Fruit fly (Drosophila melanogaster) whole organism, embryonic: ENCODE results near the gene CG11342.

Experiments used
- Abd-B ChIP-seq: fragments of 200-800 bp; sonication (Bioruptor generic); optimal IDR thresholded peaks from 2 replicates; lab custom pipeline; 2018; ENCODE audit warnings: missing biosample characterization, mild to moderate bottlenecking, missing genetic modification characterization, moderate library complexity
- Adf1 ChIP-seq: fragments of 200-800 bp; sonication (Bioruptor generic); IDR thresholded peaks from 2 replicates; pipeline ENCODE4 v1.3.6; 2022; ENCODE audit warnings: missing biosample characterization, missing genetic modification characterization
- BEAF-32 ChIP-seq: fragments of 200-800 bp; sonication (Bioruptor generic); optimal IDR thresholded peaks from 3 replicates; lab custom pipeline; 2017; ENCODE audit warnings: missing biosample characterization, missing genetic modification characterization, mild to moderate bottlenecking, moderate library complexity, missing genetic modification reagents
- CG10209 ChIP-seq: fragments of 200-800 bp; sonication (Bioruptor generic); optimal IDR thresholded peaks from 3 replicates; lab custom pipeline; 2017; ENCODE audit warnings: missing biosample characterization, mild to moderate bottlenecking, missing genetic modification characterization, missing genetic modification reagents
- CG11247 ChIP-seq: fragments of 200-800 bp; sonication (Bioruptor generic); IDR thresholded peaks from 2 replicates; pipeline ENCODE4 v1.3.6; 2022; ENCODE audit warnings: missing biosample characterization, missing genetic modification characterization
- CG11695 ChIP-seq: fragments of 200-800 bp; sonication (Bioruptor generic); IDR thresholded peaks from 3 replicates; pipeline ENCODE4 v1.3.6; 2022; ENCODE audit warnings: missing biosample characterization, missing genetic modification characterization
- CG12744 ChIP-seq: fragments of 200-800 bp; sonication (Bioruptor generic); optimal IDR thresholded peaks from 2 replicates; lab custom pipeline; 2016; ENCODE audit warnings: missing biosample characterization, missing genetic modification characterization
- CG12942 ChIP-seq: fragments of 200-800 bp; sonication (Bioruptor generic); optimal IDR thresholded peaks from 3 replicates; lab custom pipeline; 2016; ENCODE audit warnings: missing biosample characterization, missing genetic modification characterization
- CG13287 ChIP-seq: fragments of 200-800 bp; sonication (Bioruptor generic); IDR thresholded peaks from 2 replicates; pipeline ENCODE4 v1.3.6; 2022; ENCODE audit warnings: missing biosample characterization, missing genetic modification characterization; ENCODE audit not compliant: partially characterized antibody
- CG14014 ChIP-seq: fragments of 200-800 bp; sonication (Bioruptor generic); IDR thresholded peaks from 2 replicates; pipeline ENCODE4 v1.3.6; 2022; ENCODE audit warnings: missing biosample characterization, missing genetic modification characterization
- CG15073 ChIP-seq: fragments of 200-800 bp; sonication (Bioruptor generic); optimal IDR thresholded peaks from 2 replicates; lab custom pipeline; 2016; ENCODE audit warnings: missing biosample characterization, missing genetic modification characterization
- CG16813 ChIP-seq: fragments of 200-800 bp; sonication (Bioruptor generic); IDR thresholded peaks from 3 replicates; pipeline ENCODE4 v1.3.6; 2022; ENCODE audit warnings: missing biosample characterization, missing genetic modification characterization; ENCODE audit not compliant: partially characterized antibody
- CG16863 ChIP-seq: fragments of 200-800 bp; sonication (Bioruptor generic); optimal IDR thresholded peaks from 3 replicates; lab custom pipeline; 2016; ENCODE audit warnings: missing biosample characterization, missing genetic modification characterization
- CG17802 ChIP-seq: fragments of 200-800 bp; sonication (Bioruptor generic); optimal IDR thresholded peaks from 2 replicates; lab custom pipeline; 2018; ENCODE audit warnings: missing biosample characterization, mild to moderate bottlenecking, missing genetic modification characterization, moderate library complexity
- CG1792 ChIP-seq: fragments of 200-800 bp; sonication (Bioruptor generic); optimal IDR thresholded peaks from 2 replicates; lab custom pipeline; 2016; ENCODE audit warnings: missing biosample characterization, missing genetic modification characterization
- CG18011 ChIP-seq: fragments of 200-800 bp; sonication (Bioruptor generic); optimal IDR thresholded peaks from 2 replicates; lab custom pipeline; 2017; ENCODE audit warnings: missing biosample characterization, missing genetic modification characterization, mild to moderate bottlenecking, moderate library complexity, missing genotype
- CG2129 ChIP-seq: fragments of 200-800 bp; sonication (Bioruptor generic); IDR thresholded peaks from 2 replicates; pipeline ENCODE4 v1.3.6; 2022; ENCODE audit warnings: missing biosample characterization, missing genetic modification characterization; ENCODE audit not compliant: partially characterized antibody
- CG2889 ChIP-seq: fragments of 200-800 bp; sonication (Bioruptor generic); IDR thresholded peaks from 3 replicates; pipeline ENCODE4 v1.3.6; 2022; ENCODE audit warnings: missing biosample characterization, missing genetic modification characterization
- CG30431 ChIP-seq: fragments of 200-800 bp; sonication (Bioruptor generic); optimal IDR thresholded peaks from 2 replicates; lab custom pipeline; 2017; ENCODE audit warnings: missing biosample characterization, missing genetic modification characterization
- CG31365 ChIP-seq: fragments of 200-800 bp; sonication (Bioruptor generic); optimal IDR thresholded peaks from 2 replicates; lab custom pipeline; 2018; ENCODE audit warnings: missing biosample characterization, mild to moderate bottlenecking, missing genetic modification characterization
- CG33557 ChIP-seq: fragments of 200-800 bp; sonication (Bioruptor generic); optimal IDR thresholded peaks from 2 replicates; lab custom pipeline; 2019; ENCODE audit warnings: missing biosample characterization, mild to moderate bottlenecking, missing genetic modification characterization, moderate library complexity
- CG4328 ChIP-seq: fragments of 200-800 bp; sonication (Bioruptor generic); optimal IDR thresholded peaks from 3 replicates; lab custom pipeline; 2017; ENCODE audit warnings: missing biosample characterization, missing genetic modification reagents, missing genetic modification characterization
- CG5245 ChIP-seq: fragments of 200-800 bp; sonication (Bioruptor generic); optimal IDR thresholded peaks from 3 replicates; lab custom pipeline; 2016; ENCODE audit warnings: missing biosample characterization, missing genetic modification characterization
- CG6654 ChIP-seq: fragments of 200-800 bp; sonication (Bioruptor generic); optimal IDR thresholded peaks from 2 replicates; lab custom pipeline; 2017; ENCODE audit warnings: missing biosample characterization, mild to moderate bottlenecking, missing genetic modification characterization
- CG7745 ChIP-seq: fragments of 200-800 bp; sonication (Bioruptor generic); optimal IDR thresholded peaks from 2 replicates; lab custom pipeline; 2018; ENCODE audit warnings: missing biosample characterization, mild to moderate bottlenecking, missing genetic modification characterization, moderate library complexity
- CG9932 ChIP-seq: fragments of 200-800 bp; sonication (Bioruptor generic); IDR thresholded peaks from 2 replicates; pipeline ENCODE4 v1.3.6; 2022; ENCODE audit warnings: missing biosample characterization, missing genetic modification characterization
- Hmx ChIP-seq: fragments of 200-800 bp; sonication (Bioruptor generic); optimal IDR thresholded peaks from 2 replicates; lab custom pipeline; 2016; ENCODE audit warnings: missing biosample characterization, missing genetic modification characterization
- Hr39 ChIP-seq: fragments of >200 bp; optimal IDR thresholded peaks from 2 replicates; lab custom pipeline; 2017
- Lpt ChIP-seq: fragments of >200 bp; optimal IDR thresholded peaks from 2 replicates; lab custom pipeline; 2018; ENCODE audit warnings: missing biosample characterization, missing genetic modification characterization
- Sox100B ChIP-seq: fragments of 200-800 bp; sonication (Bioruptor generic); optimal IDR thresholded peaks from 3 replicates; lab custom pipeline; 2018; ENCODE audit warnings: missing biosample characterization, mild to moderate bottlenecking, missing genetic modification characterization
- Stat92E ChIP-seq, 3 experiments: fragments of >200 bp in 2 of 3; fragments of 200-800 bp in 1 of 3; sonication (Bioruptor generic) in 1 of 3; optimal IDR thresholded peaks; 2 replicates each; lab custom pipeline; 2017 to 2019; ENCODE audit warnings: missing biosample characterization in 3 of 3, missing genetic modification characterization in 3 of 3, mild to moderate bottlenecking in 1 of 3, moderate library complexity in 1 of 3
- Vsx1 ChIP-seq: fragments of 200-800 bp; sonication (Bioruptor generic); optimal IDR thresholded peaks from 2 replicates; lab custom pipeline; 2017; ENCODE audit warnings: missing biosample characterization, mild to moderate bottlenecking, missing genetic modification characterization, missing genetic modification reagents
- Xbp1 ChIP-seq: fragments of 200-800 bp; sonication (Bioruptor generic); optimal IDR thresholded peaks from 3 replicates; lab custom pipeline; 2016; ENCODE audit warnings: missing biosample characterization, mild to moderate bottlenecking, missing genetic modification characterization
- ap ChIP-seq: fragments of 200-800 bp; sonication (Bioruptor generic); IDR thresholded peaks from 2 replicates; pipeline ENCODE4 v1.3.6; 2022; ENCODE audit warnings: missing biosample characterization, missing genetic modification characterization
- ato ChIP-seq: fragments of 200-800 bp; sonication (Bioruptor generic); IDR thresholded peaks from 2 replicates; pipeline ENCODE4 v1.3.6; 2022; ENCODE audit warnings: missing biosample characterization, missing genetic modification characterization; ENCODE audit not compliant: partially characterized antibody
- bcd ChIP-seq: fragments of 200-800 bp; sonication (Bioruptor generic); optimal IDR thresholded peaks from 2 replicates; lab custom pipeline; 2017; ENCODE audit warnings: missing biosample characterization, mild to moderate bottlenecking, missing genetic modification characterization
- dimm ChIP-seq: fragments of 200-800 bp; sonication (Bioruptor generic); IDR thresholded peaks from 2 replicates; pipeline ENCODE4 v1.3.6; 2022; ENCODE audit warnings: missing biosample characterization, missing genetic modification characterization
- ems ChIP-seq: fragments of 200-800 bp; sonication (Bioruptor generic); optimal IDR thresholded peaks from 3 replicates; lab custom pipeline; 2016; ENCODE audit warnings: missing biosample characterization, missing genetic modification characterization
- en ChIP-seq: fragments of 200-800 bp; sonication (Bioruptor generic); optimal IDR thresholded peaks from 2 replicates; lab custom pipeline; 2016; ENCODE audit warnings: missing biosample characterization, missing genetic modification characterization
- fd102C ChIP-seq: fragments of 200-800 bp; sonication (Bioruptor generic); optimal IDR thresholded peaks from 2 replicates; lab custom pipeline; 2018; ENCODE audit warnings: missing biosample characterization, mild to moderate bottlenecking, missing genetic modification characterization, moderate library complexity
- fd64A ChIP-seq: fragments of 200-800 bp; sonication (Bioruptor generic); optimal IDR thresholded peaks from 3 replicates; lab custom pipeline; 2018; ENCODE audit warnings: missing biosample characterization, mild to moderate bottlenecking, missing genetic modification characterization
- gt ChIP-seq: fragments of 200-800 bp; sonication (Bioruptor generic); IDR thresholded peaks from 2 replicates; pipeline ENCODE4 v1.3.6; 2022; ENCODE audit warnings: missing biosample characterization, missing genetic modification characterization
- h ChIP-seq: fragments of >200 bp; optimal IDR thresholded peaks from 2 replicates; lab custom pipeline; 2017
- hth ChIP-seq: fragments of >200 bp; optimal IDR thresholded peaks from 2 replicates; lab custom pipeline; 2017; ENCODE audit warnings: inconsistent platforms
- kah ChIP-seq: fragments of 200-800 bp; sonication (Bioruptor generic); optimal IDR thresholded peaks from 2 replicates; lab custom pipeline; 2018; ENCODE audit warnings: missing biosample characterization, mild to moderate bottlenecking, missing genetic modification characterization
- kni ChIP-seq: fragments of 200-800 bp; sonication (Bioruptor generic); optimal IDR thresholded peaks from 3 replicates; lab custom pipeline; 2017; ENCODE audit warnings: mild to moderate bottlenecking, missing biosample characterization, missing genetic modification reagents, missing genetic modification characterization
- nau ChIP-seq: fragments of 200-800 bp; sonication (Bioruptor generic); optimal IDR thresholded peaks from 3 replicates; lab custom pipeline; 2017; ENCODE audit warnings: missing biosample characterization, mild to moderate bottlenecking, missing genetic modification characterization, missing genetic modification reagents
- nerfin-1 ChIP-seq: fragments of 200-800 bp; sonication (Bioruptor generic); optimal IDR thresholded peaks from 3 replicates; lab custom pipeline; 2019; ENCODE audit warnings: missing biosample characterization, mild to moderate bottlenecking, missing genetic modification characterization, moderate library complexity
- sim ChIP-seq: fragments of 200-800 bp; sonication (Bioruptor generic); IDR thresholded peaks from 2 replicates; pipeline ENCODE4 v1.3.6; 2022; ENCODE audit warnings: missing biosample characterization, missing genetic modification characterization
- stc ChIP-seq: fragments of 200-800 bp; sonication (Bioruptor generic); IDR thresholded peaks from 2 replicates; pipeline ENCODE4 v1.3.6; 2022; ENCODE audit warnings: missing biosample characterization, missing genetic modification characterization
- trem ChIP-seq: fragments of 200-800 bp; optimal IDR thresholded peaks from 3 replicates; lab custom pipeline; 2019; ENCODE audit warnings: missing biosample characterization, mild to moderate bottlenecking, missing genetic modification characterization, moderate library complexity
- zfh2 ChIP-seq: fragments of 200-800 bp; sonication (Bioruptor generic); optimal IDR thresholded peaks from 2 replicates; lab custom pipeline; 2016; ENCODE audit warnings: missing biosample characterization, missing genetic modification characterization

Gene CG11342

DNA sequence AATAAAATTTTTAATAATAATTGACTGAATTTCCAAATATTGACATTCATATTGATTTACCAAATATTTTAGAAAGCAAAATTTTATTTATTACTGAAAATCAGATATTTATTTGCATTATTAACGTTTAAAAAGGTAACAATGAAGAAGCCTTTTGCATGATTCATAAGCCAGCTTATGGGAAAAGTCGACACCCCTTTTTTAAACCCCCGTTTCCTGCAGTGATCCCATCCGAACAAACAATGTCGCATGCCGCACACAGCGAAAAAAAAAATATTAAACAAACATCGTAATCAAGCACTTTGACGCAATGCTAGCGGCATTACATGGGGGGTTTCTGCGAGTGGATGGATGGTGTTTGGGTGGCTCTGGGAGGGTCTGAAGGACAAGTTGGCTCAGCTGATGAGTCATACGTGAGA is 13.6 kb downstream of the CG11342 start (continued):
- TF ChIP-seq CG6654 (GFP tag; lab: Kevin White, UChicago) (no peak), kni (GFP tag; lab: Kevin White, UChicago) (no peak), Hmx (no peak), CG5245 (GFP tag; lab: Kevin White, UChicago) (no peak), sim (GFP tag; lab: Robert Waterston, UW) (no peak), ato (no peak), CG16863 (peak; percentile 24), CG12942 (GFP tag; lab: Kevin White, UChicago) (no peak), fd102C (GFP tag; lab: Kevin White, UChicago) (no peak), trem (tag; lab: Kevin White, UChicago) (no peak), hth (lab: Kevin White, UChicago) (no peak), Xbp1 (GFP tag; lab: Kevin White, UChicago) (peak; percentile 5), CG11695 (GFP tag; lab: Robert Waterston, UW) (no peak), ems (GFP tag; lab: Kevin White, UChicago) (no peak), CG9932 (GFP tag; lab: Robert Waterston, UW) (0 out of 2 replicates have a peak, but pooled peaks have one; percentile 31), CG2129 (no peak), Sox100B (GFP tag; lab: Kevin White, UChicago) (peak; percentile 46), CG11247 (GFP tag; lab: Robert Waterston, UW) (peak; percentile 29; the same call in 1 of the 2 replicates), CG10209 (peak; percentile 27), gt (GFP tag; lab: Robert Waterston, UW) (no peak), zfh2 (peak; percentile 51), dimm (no peak), CG14014 (GFP tag; lab: Robert Waterston, UW) (peak; percentile 36; the same call in 1 of the 2 replicates), stc (GFP tag; lab: Robert Waterston, UW) (no peak), CG1792 (GFP tag; lab: Kevin White, UChicago) (peak; percentile 22), CG4328 (GFP tag; lab: Kevin White, UChicago) (no peak), CG15073 (GFP tag; lab: Kevin White, UChicago) (no peak), h (lab: Kevin White, UChicago) (no peak), CG16813 (GFP tag; lab: Robert Waterston, UW) (no peak), Stat92E (GFP tag; optimal IDR thresholded peaks at IDR 0.05; lab: Kevin White, UChicago) (no peak), CG33557 (no peak), ap (GFP tag; lab: Robert Waterston, UW) (no peak), bcd (GFP tag; lab: Kevin White, UChicago) (peak; percentile 46), CG17802 (no peak), fd64A (no peak), en (GFP tag; lab: Kevin White, UChicago) (no peak), CG12744 (GFP tag; lab: Kevin White, UChicago) (no peak), BEAF-32 (no peak), nerfin-1 (tag; lab: Kevin White, UChicago) (peak; percentile 46), Lpt (GFP tag; lab: Kevin White, UChicago) (no peak), CG31365 (tag; lab: Kevin White, UChicago) (no peak), CG7745 (tag; lab: Kevin White, UChicago) (no peak), Adf1 (GFP tag; lab: Robert Waterston, UW) (no peak), Abd-B (GFP tag; lab: Kevin White, UChicago) (peak; percentile 11), CG30431 (no peak), CG18011 (GFP tag; lab: Kevin White, UChicago) (no peak), nau (GFP tag; lab: Kevin White, UChicago) (no peak), Hr39 (lab: Kevin White, UChicago) (no peak), CG2889 (no peak), Vsx1 (GFP tag; lab: Kevin White, UChicago) (peak; percentile 12), kah (GFP tag; lab: Kevin White, UChicago) (no peak), CG13287 (GFP tag; lab: Robert Waterston, UW) (no peak)
